Worm (Caenorhabditis elegans) whole organism, L1 larva: ENCODE data around the gene Y94H6A.12.

ENCODE experiments used
- aha-1 ChIP-seq: fragments of 150-350 bp; optimal IDR thresholded peaks from 2 replicates; lab custom pipeline; 2014; ENCODE audit warnings: missing biosample characterization, missing genetic modification characterization
- aly-2 ChIP-seq: fragments of 150-350 bp; optimal IDR thresholded peaks from 2 replicates; lab custom pipeline; 2014; ENCODE audit warnings: missing biosample characterization, missing genetic modification characterization
- blmp-1 ChIP-seq: fragments of 150-350 bp; optimal IDR thresholded peaks from 2 replicates; lab custom pipeline; 2014; ENCODE audit warnings: missing biosample characterization, missing genetic modification characterization
- ceh-63 ChIP-seq: fragments of 200-800 bp; sonication (Bioruptor generic); optimal IDR thresholded peaks from 2 replicates; lab custom pipeline; 2018; ENCODE audit warnings: mild to moderate bottlenecking, missing genetic modification characterization, missing compliant biosample characterization
- ceh-82 ChIP-seq, 3 experiments: fragments of 150-350 bp in 1 of 3; sonication (generic microtip) in 2 of 3; optimal IDR thresholded peaks; 2 replicates each; lab custom pipeline; 2014 to 2017; ENCODE audit warnings: missing biosample characterization in 3 of 3, missing genetic modification characterization in 3 of 3
- ceh-88 ChIP-seq: fragments of 200-800 bp; sonication (Bioruptor generic); IDR thresholded peaks from 2 replicates; pipeline ENCODE4 v1.3.6; 2022; ENCODE audit warnings: missing genetic modification characterization, missing compliant biosample characterization
- ceh-90 ChIP-seq: sonication (generic microtip); optimal IDR thresholded peaks from 2 replicates; lab custom pipeline; 2016; ENCODE audit warnings: missing genetic modification characterization, missing compliant biosample characterization
- dsc-1 ChIP-seq: sonication (generic microtip); optimal IDR thresholded peaks from 2 replicates; lab custom pipeline; 2016; ENCODE audit warnings: mild to moderate bottlenecking, missing genetic modification characterization, missing compliant biosample characterization
- efl-1 ChIP-seq, 4 experiments: fragments of 150-350 bp; optimal IDR thresholded peaks in 3 of 4; peaks in 1 of 4; 1 replicate in 1 of 4; 2 replicates in 3 of 4; lab custom pipeline; 2014; ENCODE audit warnings: missing biosample characterization in 2 of 4, missing genetic modification characterization in 2 of 4, missing genetic modification reagents in 2 of 4
- elt-2 ChIP-seq: sonication (generic microtip); optimal IDR thresholded peaks from 2 replicates; lab custom pipeline; 2016; ENCODE audit warnings: missing genetic modification characterization, mild to moderate bottlenecking, inconsistent platforms, missing compliant biosample characterization, missing genetic modification reagents
- ets-5 ChIP-seq: fragments of 200-800 bp; sonication (Bioruptor generic); IDR thresholded peaks from 2 replicates; pipeline ENCODE4 v1.3.6; 2022; ENCODE audit warnings: missing genetic modification characterization, missing compliant biosample characterization
- fkh-4 ChIP-seq: sonication (generic microtip); optimal IDR thresholded peaks from 2 replicates; lab custom pipeline; 2016; ENCODE audit warnings: missing compliant biosample characterization, missing genetic modification characterization, borderline replicate concordance
- fkh-8 ChIP-seq: sonication (generic microtip); optimal IDR thresholded peaks from 2 replicates; lab custom pipeline; 2016; ENCODE audit warnings: mild to moderate bottlenecking, missing genetic modification characterization, missing compliant biosample characterization
- fos-1 ChIP-seq: fragments of 150-350 bp; optimal IDR thresholded peaks from 2 replicates; lab custom pipeline; 2014; ENCODE audit warnings: missing biosample characterization, missing genetic modification characterization
- grh-1 ChIP-seq: fragments of 200-800 bp; sonication (Bioruptor generic); IDR thresholded peaks from 2 replicates; pipeline ENCODE4 v1.3.6; 2022; ENCODE audit warnings: missing genetic modification reagents, missing genetic modification characterization, missing compliant biosample characterization
- hlh-17 ChIP-seq: fragments of 200-800 bp; sonication (Bioruptor generic); optimal IDR thresholded peaks from 2 replicates; lab custom pipeline; 2018; ENCODE audit warnings: missing genetic modification characterization, mild to moderate bottlenecking, missing compliant biosample characterization, moderate library complexity, borderline replicate concordance
- hlh-4 ChIP-seq: sonication (generic microtip); optimal IDR thresholded peaks from 2 replicates; lab custom pipeline; 2016; ENCODE audit warnings: mild to moderate bottlenecking, missing genetic modification characterization, missing compliant biosample characterization
- hpl-2 ChIP-seq: fragments of 150-350 bp; optimal IDR thresholded peaks from 2 replicates; lab custom pipeline; 2014; ENCODE audit warnings: missing biosample characterization, missing genetic modification reagents, missing genetic modification characterization
- isw-1 ChIP-seq: fragments of 200-800 bp; sonication (Bioruptor generic); IDR thresholded peaks from 2 replicates; pipeline ENCODE4 v1.3.6; 2022; ENCODE audit warnings: missing genetic modification characterization, missing compliant biosample characterization
- jun-1 ChIP-seq: fragments of 150-350 bp; optimal IDR thresholded peaks from 2 replicates; lab custom pipeline; 2014; ENCODE audit warnings: missing biosample characterization, missing genetic modification reagents, missing genetic modification characterization
- lin-13 ChIP-seq: fragments of 150-350 bp; optimal IDR thresholded peaks from 2 replicates; lab custom pipeline; 2014; ENCODE audit warnings: missing biosample characterization, missing genetic modification reagents, missing genetic modification characterization
- lin-14 ChIP-seq: fragments of 200-800 bp; sonication (Bioruptor generic); optimal IDR thresholded peaks from 2 replicates; lab custom pipeline; 2018; ENCODE audit warnings: mild to moderate bottlenecking, missing genetic modification characterization, moderate library complexity, missing compliant biosample characterization
- lin-15B ChIP-seq: fragments of 150-350 bp; sonication (generic microtip); optimal IDR thresholded peaks from 3 replicates; lab custom pipeline; 2014; ENCODE audit warnings: missing biosample characterization, missing genetic modification characterization
- lsy-2 ChIP-seq, 2 experiments: fragments of 150-350 bp; optimal IDR thresholded peaks; 2 replicates each; lab custom pipeline; 2014; ENCODE audit warnings: missing biosample characterization in 2 of 2, missing genetic modification characterization in 2 of 2
- mab-9 ChIP-seq: fragments of 200-800 bp; sonication (Bioruptor generic); IDR thresholded peaks from 2 replicates; pipeline ENCODE4 v1.3.6; 2022; ENCODE audit warnings: missing genetic modification reagents, missing genetic modification characterization, missing compliant biosample characterization
- nhr-11 ChIP-seq: fragments of 150-350 bp; optimal IDR thresholded peaks from 2 replicates; lab custom pipeline; 2014; ENCODE audit warnings: missing biosample characterization, missing genetic modification characterization
- nhr-19 ChIP-seq: fragments of 200-800 bp; sonication (Bioruptor generic); conservative IDR thresholded peaks from 2 replicates; pipeline ENCODE4 v1.3.6; 2022; ENCODE audit warnings: missing genetic modification characterization, missing compliant biosample characterization
- nhr-20 ChIP-seq: sonication (generic microtip); optimal IDR thresholded peaks from 2 replicates; lab custom pipeline; 2016; ENCODE audit warnings: mild to moderate bottlenecking, missing genetic modification characterization, missing compliant biosample characterization
- nhr-28 ChIP-seq: fragments of 150-350 bp; optimal IDR thresholded peaks from 2 replicates; lab custom pipeline; 2014; ENCODE audit warnings: missing biosample characterization, missing genetic modification characterization
- nhr-47 ChIP-seq: sonication (generic microtip); optimal IDR thresholded peaks from 2 replicates; lab custom pipeline; 2016; ENCODE audit warnings: mild to moderate bottlenecking, missing genetic modification characterization, moderate library complexity, missing compliant biosample characterization
- nhr-71 ChIP-seq: sonication (generic microtip); optimal IDR thresholded peaks from 2 replicates; lab custom pipeline; 2016; ENCODE audit warnings: mild to moderate bottlenecking, missing genetic modification characterization, moderate library complexity, missing compliant biosample characterization
- nhr-77 ChIP-seq: fragments of 150-350 bp; optimal IDR thresholded peaks from 2 replicates; lab custom pipeline; 2014; ENCODE audit warnings: missing biosample characterization, missing genetic modification characterization
- nhr-84 ChIP-seq: sonication (generic microtip); optimal IDR thresholded peaks from 2 replicates; lab custom pipeline; 2017; ENCODE audit warnings: missing biosample characterization, missing genetic modification characterization
- nhr-90 ChIP-seq: sonication (generic microtip); optimal IDR thresholded peaks from 2 replicates; lab custom pipeline; 2016; ENCODE audit warnings: mild to moderate bottlenecking, missing genetic modification characterization, missing compliant biosample characterization; ENCODE audit not compliant: poor library complexity
- pag-3 ChIP-seq: sonication (generic microtip); optimal IDR thresholded peaks from 2 replicates; lab custom pipeline; 2017; ENCODE audit warnings: missing genetic modification characterization, mild to moderate bottlenecking, missing compliant biosample characterization, antibody characterized with exemption, borderline replicate concordance; ENCODE audit not compliant: insufficient read depth
- rnt-1 ChIP-seq: sonication (generic microtip); optimal IDR thresholded peaks from 2 replicates; lab custom pipeline; 2016; ENCODE audit warnings: mild to moderate bottlenecking, missing genetic modification characterization, moderate library complexity, missing compliant biosample characterization
- skn-1 ChIP-seq: fragments of 150-350 bp; optimal IDR thresholded peaks from 2 replicates; lab custom pipeline; 2014; ENCODE audit warnings: missing biosample characterization, missing genetic modification characterization
- snu-23 ChIP-seq: sonication (generic microtip); optimal IDR thresholded peaks from 2 replicates; lab custom pipeline; 2016; ENCODE audit warnings: missing genetic modification characterization, missing compliant biosample characterization
- sox-4 ChIP-seq: sonication (generic microtip); optimal IDR thresholded peaks from 2 replicates; lab custom pipeline; 2016; ENCODE audit warnings: missing genetic modification characterization, missing compliant biosample characterization
- swsn-7 ChIP-seq: sonication (generic microtip); optimal IDR thresholded peaks from 2 replicates; lab custom pipeline; 2016; ENCODE audit warnings: missing genetic modification characterization, missing compliant biosample characterization
- tbx-2 ChIP-seq: sonication (generic microtip); optimal IDR thresholded peaks from 2 replicates; lab custom pipeline; 2016; ENCODE audit warnings: missing genetic modification characterization, missing compliant biosample characterization
- tlp-1 ChIP-seq: fragments of 150-350 bp; optimal IDR thresholded peaks from 2 replicates; lab custom pipeline; 2014; ENCODE audit warnings: missing biosample characterization, missing genetic modification characterization
- unc-86 ChIP-seq: sonication (generic microtip); optimal IDR thresholded peaks from 2 replicates; lab custom pipeline; 2016; ENCODE audit warnings: missing genetic modification characterization, missing compliant biosample characterization
- unc-98 ChIP-seq: fragments of 200-800 bp; sonication (Bioruptor generic); IDR thresholded peaks from 2 replicates; pipeline ENCODE4 v1.3.6; 2022; ENCODE audit warnings: missing genetic modification characterization, missing compliant biosample characterization
- vab-15 ChIP-seq: sonication (generic microtip); optimal IDR thresholded peaks from 2 replicates; lab custom pipeline; 2017; ENCODE audit warnings: missing genotype, mild to moderate bottlenecking, missing genetic modification characterization, missing compliant biosample characterization
- ztf-11 ChIP-seq, 2 experiments: sonication (generic microtip); optimal IDR thresholded peaks; 2 replicates each; lab custom pipeline; 2016 to 2017; ENCODE audit warnings: missing genetic modification characterization in 2 of 2, missing biosample characterization in 1 of 2, missing compliant biosample characterization in 1 of 2
- ztf-4 ChIP-seq: fragments of 150-350 bp; optimal IDR thresholded peaks from 2 replicates; lab custom pipeline; 2014; ENCODE audit warnings: missing biosample characterization, missing genetic modification characterization

Gene Y94H6A.12

DNA sequence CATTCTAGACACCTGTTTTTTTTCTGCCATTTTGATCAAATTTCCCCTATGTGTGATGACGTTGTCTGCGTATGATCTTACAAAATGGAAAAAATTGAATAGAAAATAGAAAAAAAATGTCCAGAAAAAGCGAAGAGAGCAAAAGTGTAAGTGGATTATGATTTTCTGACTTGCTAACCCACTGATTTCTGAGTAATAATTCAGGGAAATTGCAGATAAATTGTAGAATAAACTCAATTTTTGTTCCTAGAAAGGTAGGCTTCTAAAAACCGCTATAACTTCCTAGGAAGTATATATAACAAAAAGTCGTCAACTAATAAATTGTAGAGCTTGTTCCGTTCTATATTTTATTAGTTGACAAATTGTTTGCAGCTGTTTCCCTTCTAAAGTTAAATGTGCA lies 21.8 kb upstream of the Y94H6A.12 start:
- TF ChIP-seq grh-1 (no peak), rnt-1 (tag; lab: Kevin White, UChicago) (no peak), nhr-20 (peak; percentile 37), unc-86 (tag; lab: Kevin White, UChicago) (no peak), tbx-2 (no peak), pag-3 (no peak), mab-9 (GFP tag; lab: Robert Waterston, UW) (no peak), isw-1 (GFP tag; lab: Robert Waterston, UW) (no peak), unc-98 (GFP tag; lab: Robert Waterston, UW) (no peak), dsc-1 (peak; percentile 87), nhr-84 (tag; lab: Kevin White, UChicago) (no peak), sox-4 (tag; lab: Kevin White, UChicago) (no peak), lsy-2 (tag; optimal IDR thresholded peaks at IDR 0.05; lab: Kevin White, UChicago) (peak in 1 of 2 experiments; percentile 23), nhr-90 (no peak), lin-14 (GFP tag; lab: Kevin White, UChicago) (peak; percentile 47), nhr-11 (peak; percentile 3), tlp-1 (tag; lab: Kevin White, UChicago) (no peak), lin-13 (GFP tag; lab: Kevin White, UChicago) (no peak), efl-1 (optimal IDR thresholded peaks at IDR 0.05; lab: Kevin White, UChicago) (no peak), efl-1 (GFP tag; optimal IDR thresholded peaks at IDR 0.05 in 1 of 2; lab: Kevin White, UChicago) (no peak), fkh-4 (tag; lab: Kevin White, UChicago) (no peak), blmp-1 (tag; lab: Kevin White, UChicago) (no peak), aly-2 (no peak), fkh-8 (tag; lab: Kevin White, UChicago) (peak; percentile 93), snu-23 (no peak), nhr-77 (tag; lab: Kevin White, UChicago) (no peak), vab-15 (tag; lab: Kevin White, UChicago) (no peak), nhr-71 (tag; lab: Kevin White, UChicago) (peak; percentile 79), hlh-17 (no peak), nhr-28 (tag; lab: Kevin White, UChicago) (no peak), swsn-7 (peak; percentile 44), lin-15B (tag; lab: Kevin White, UChicago) (no peak), aha-1 (no peak), nhr-47 (tag; lab: Kevin White, UChicago) (peak; percentile 75), ztf-11 (tag; optimal IDR thresholded peaks at IDR 0.05; lab: Kevin White, UChicago) (no peak), ceh-63 (GFP tag; lab: Kevin White, UChicago) (no peak), ceh-88 (GFP tag; lab: Robert Waterston, UW) (no peak), nhr-19 (no peak), skn-1 (tag; lab: Kevin White, UChicago) (no peak), hlh-4 (peak; percentile 39), ztf-4 (no peak), fos-1 (tag; lab: Kevin White, UChicago) (no peak)
- TF ChIP-seq, all 84 proteins: peak for 10

DNA sequence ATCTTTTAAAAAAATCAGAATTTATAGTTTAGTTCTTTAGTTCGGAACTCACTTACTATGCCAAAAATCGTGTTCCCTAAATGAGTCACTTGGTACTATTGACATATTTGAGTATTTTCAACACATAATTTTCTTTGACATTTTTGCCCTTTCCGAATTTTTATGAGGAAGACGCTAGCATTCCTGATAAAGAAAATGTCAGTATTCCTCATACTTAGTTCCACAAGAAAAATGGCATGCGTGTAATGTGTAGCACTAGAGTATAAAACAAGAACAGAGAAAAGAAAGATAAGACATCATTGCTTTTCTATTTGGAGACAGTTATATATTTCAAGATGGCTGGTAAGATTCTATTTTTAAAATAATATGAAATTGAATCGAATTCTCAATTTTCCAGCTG lies 17.1 kb upstream of the Y94H6A.12 start, which contains the start of gene Y94H6A.2:
Gene Y94H6A.2, plus strand, starts transcription at position 336 of the 400 bp plus-strand sequence.
- TF ChIP-seq mab-9 (GFP tag; lab: Robert Waterston, UW) (no peak), ceh-82 (tag; optimal IDR thresholded peaks at IDR 0.05; lab: Kevin White, UChicago) (no peak), nhr-11 (no peak), elt-2 (tag; lab: Kevin White, UChicago) (no peak), aly-2 (no peak), ets-5 (no peak), swsn-7 (no peak), hpl-2 (GFP tag; lab: Kevin White, UChicago) (no peak), ceh-90 (tag; lab: Kevin White, UChicago) (no peak), nhr-90 (no peak), jun-1 (no peak)
